Worm (Caenorhabditis elegans) whole organism, L2 larva: ENCODE measurements around the gene col-120.

Experiments used
- R02D3.7 ChIP-seq: fragments of 150-350 bp; optimal IDR thresholded peaks from 2 replicates; lab custom pipeline; 2014; ENCODE audit warnings: missing biosample characterization, missing genetic modification characterization
- ama-1 ChIP-seq: fragments of 150-350 bp; optimal IDR thresholded peaks from 2 replicates; lab custom pipeline; 2018; ENCODE audit warnings: inconsistent platforms
- ceh-82 ChIP-seq: fragments of 150-350 bp; optimal IDR thresholded peaks from 2 replicates; lab custom pipeline; 2014; ENCODE audit warnings: missing biosample characterization, missing genetic modification characterization
- dmd-4 ChIP-seq: sonication (generic microtip); optimal IDR thresholded peaks from 2 replicates; lab custom pipeline; 2017; ENCODE audit warnings: missing biosample characterization, missing genetic modification characterization
- lin-39 ChIP-seq: fragments of 150-350 bp; optimal IDR thresholded peaks from 2 replicates; lab custom pipeline; 2014; ENCODE audit warnings: missing biosample characterization, missing genetic modification reagents, missing genetic modification characterization
- mab-5 ChIP-seq: fragments of 150-350 bp; optimal IDR thresholded peaks from 2 replicates; lab custom pipeline; 2014; ENCODE audit warnings: missing biosample characterization, missing genetic modification characterization
- nhr-25 ChIP-seq: fragments of 150-350 bp; sonication (generic microtip); optimal IDR thresholded peaks from 3 replicates; lab custom pipeline; 2014; ENCODE audit warnings: missing biosample characterization, missing genetic modification characterization
- unc-39 ChIP-seq: fragments of 150-350 bp; optimal IDR thresholded peaks from 2 replicates; lab custom pipeline; 2014; ENCODE audit warnings: missing biosample characterization, missing genetic modification characterization
- unc-55 ChIP-seq: fragments of 150-350 bp; sonication (generic microtip); optimal IDR thresholded peaks from 3 replicates; lab custom pipeline; 2014; ENCODE audit warnings: missing biosample characterization, missing genetic modification reagents, missing genetic modification characterization
- unc-62 ChIP-seq: fragments of 150-350 bp; optimal IDR thresholded peaks from 2 replicates; lab custom pipeline; 2014; ENCODE audit warnings: missing biosample characterization, missing genetic modification reagents, missing genetic modification characterization
- zag-1 ChIP-seq: fragments of 150-350 bp; optimal IDR thresholded peaks from 2 replicates; lab custom pipeline; 2014; ENCODE audit warnings: missing biosample characterization, missing genetic modification characterization
- ztf-1 ChIP-seq: fragments of 200-800 bp; sonication (Bioruptor generic); conservative IDR thresholded peaks from 2 replicates; pipeline ENCODE4 v1.3.6; 2022; ENCODE audit warnings: missing genetic modification characterization, missing compliant biosample characterization

DNA sequence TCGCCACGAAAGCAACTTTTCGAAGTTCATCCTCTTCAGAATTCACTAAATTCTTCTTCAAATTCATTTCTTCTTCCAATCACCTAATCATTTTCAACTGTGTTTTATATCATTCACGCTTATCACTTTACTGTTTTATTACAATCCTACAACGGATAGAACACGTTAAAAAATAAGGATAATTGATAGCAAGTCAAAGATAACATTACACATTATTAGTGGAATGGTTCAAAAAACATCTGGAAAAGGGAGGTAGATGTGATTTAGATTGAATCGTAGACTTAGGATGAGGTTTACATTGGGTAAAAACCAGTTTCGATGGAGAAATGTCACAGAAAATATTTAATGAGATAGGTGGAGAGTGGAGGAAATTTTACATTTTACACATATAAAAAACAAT, at the start of gene col-120:
- TF ChIP-seq R02D3.7 (tag; lab: Kevin White, UChicago): no peak
- TF ChIP-seq nhr-25 (tag; lab: Kevin White, UChicago): no peak
- TF ChIP-seq mab-5 (tag; lab: Kevin White, UChicago): no peak
- no peak for TF ChIP-seq dmd-4
- TF ChIP-seq unc-39 (tag; lab: Kevin White, UChicago): no peak
- no peak for TF ChIP-seq zag-1 (tag; lab: Kevin White, UChicago)
- no peak for TF ChIP-seq ama-1 (lab: Kevin White, UChicago)
- no peak for TF ChIP-seq unc-62 (GFP tag; lab: Kevin White, UChicago)
- TF ChIP-seq ztf-1: no peak
- no peak for TF ChIP-seq unc-55 (GFP tag; lab: Kevin White, UChicago)
- TF ChIP-seq lin-39: no peak
- no peak for TF ChIP-seq ceh-82 (tag; lab: Kevin White, UChicago)
